Worm (Caenorhabditis elegans) whole organism, young adult: ENCODE data around the gene Y43F8B.11.

ENCODE experiments used
- B0035.1 ChIP-seq: sonication (generic microtip); optimal IDR thresholded peaks from 2 replicates; lab custom pipeline; 2016; ENCODE audit warnings: missing genetic modification characterization, mild to moderate bottlenecking, missing compliant biosample characterization, missing genotype, missing genetic modification reagents
- B0261.1 ChIP-seq: sonication (generic microtip); optimal IDR thresholded peaks from 2 replicates; lab custom pipeline; 2016; ENCODE audit warnings: mild to moderate bottlenecking, missing genetic modification characterization, moderate library complexity, missing compliant biosample characterization
- C17E4.6 ChIP-seq: fragments of 200-800 bp; sonication (Bioruptor generic); IDR thresholded peaks from 2 replicates; pipeline ENCODE4 v1.3.6; 2022; ENCODE audit warnings: missing genetic modification reagents, missing genetic modification characterization, missing compliant biosample characterization
- F10E7.11 ChIP-seq: sonication (generic microtip); optimal IDR thresholded peaks from 2 replicates; lab custom pipeline; 2017; ENCODE audit warnings: mild to moderate bottlenecking, missing genetic modification characterization, moderate library complexity, missing compliant biosample characterization
- F37B4.10 ChIP-seq: fragments of 200-800 bp; sonication (Bioruptor generic); IDR thresholded peaks from 2 replicates; pipeline ENCODE4 v1.3.6; 2022; ENCODE audit warnings: missing genetic modification characterization, missing compliant biosample characterization
- T07F8.4 ChIP-seq: sonication (generic microtip); optimal IDR thresholded peaks from 2 replicates; lab custom pipeline; 2016; ENCODE audit warnings: mild to moderate bottlenecking, missing genetic modification characterization, moderate library complexity, missing compliant biosample characterization
- Y53F4B.3 ChIP-seq: fragments of 200-800 bp; sonication (Bioruptor generic); IDR thresholded peaks from 2 replicates; pipeline ENCODE4 v1.3.6; 2022; ENCODE audit warnings: missing genetic modification reagents, missing genetic modification characterization, missing compliant biosample characterization
- Y56A3A.18 ChIP-seq: fragments of 200-800 bp; sonication (Bioruptor generic); IDR thresholded peaks from 2 replicates; pipeline ENCODE4 v1.3.6; 2022; ENCODE audit warnings: missing genetic modification reagents, missing genetic modification characterization, missing compliant biosample characterization
- Y67H2A.10 ChIP-seq: fragments of 200-800 bp; sonication (Bioruptor generic); conservative IDR thresholded peaks from 2 replicates; pipeline ENCODE4 v1.3.6; 2022; ENCODE audit warnings: missing genetic modification reagents, missing genetic modification characterization, missing compliant biosample characterization
- athp-1 ChIP-seq: sonication (generic microtip); optimal IDR thresholded peaks from 2 replicates; lab custom pipeline; 2017; ENCODE audit warnings: mild to moderate bottlenecking, missing genetic modification characterization, missing compliant biosample characterization
- ceh-100 ChIP-seq: fragments of 200-800 bp; sonication (Bioruptor generic); IDR thresholded peaks from 2 replicates; pipeline ENCODE4 v1.3.6; 2022; ENCODE audit warnings: missing genetic modification reagents, missing genetic modification characterization, missing compliant biosample characterization
- ceh-58 ChIP-seq: fragments of 200-800 bp; sonication (Bioruptor generic); IDR thresholded peaks from 2 replicates; pipeline ENCODE4 v1.3.6; 2022; ENCODE audit warnings: missing genetic modification characterization, missing compliant biosample characterization
- dpff-1 ChIP-seq: sonication (generic microtip); optimal IDR thresholded peaks from 2 replicates; lab custom pipeline; 2017; ENCODE audit warnings: mild to moderate bottlenecking, missing genetic modification characterization, missing compliant biosample characterization
- efl-1 ChIP-seq: fragments of 150-350 bp; optimal IDR thresholded peaks from 2 replicates; lab custom pipeline; 2014; ENCODE audit warnings: missing biosample characterization, missing genetic modification reagents, missing genetic modification characterization
- egrh-3 ChIP-seq: fragments of 200-800 bp; sonication (Bioruptor generic); IDR thresholded peaks from 2 replicates; pipeline ENCODE4 v1.3.6; 2022; ENCODE audit warnings: missing genetic modification reagents, missing genetic modification characterization, missing compliant biosample characterization
- ets-4 ChIP-seq: fragments of 200-800 bp; sonication (Bioruptor generic); optimal IDR thresholded peaks from 2 replicates; lab custom pipeline; 2018; ENCODE audit warnings: mild to moderate bottlenecking, missing genetic modification characterization, missing compliant biosample characterization
- hmg-1.2 ChIP-seq: fragments of 200-800 bp; sonication (Bioruptor generic); IDR thresholded peaks from 2 replicates; pipeline ENCODE4 v1.3.6; 2022; ENCODE audit warnings: missing genetic modification reagents, missing genetic modification characterization, missing compliant biosample characterization
- hrde-1 ChIP-seq: sonication (generic microtip); optimal IDR thresholded peaks from 2 replicates; lab custom pipeline; 2016; ENCODE audit warnings: missing genetic modification characterization, mild to moderate bottlenecking, missing compliant biosample characterization, moderate library complexity, missing genotype, missing genetic modification reagents, borderline replicate concordance
- lin-26 ChIP-seq: fragments of 200-800 bp; sonication (Bioruptor generic); IDR thresholded peaks from 2 replicates; pipeline ENCODE4 v1.3.6; 2022; ENCODE audit warnings: missing genetic modification reagents, missing genetic modification characterization, missing compliant biosample characterization
- lin-35 ChIP-seq, 3 experiments: fragments of 150-350 bp in 2 of 3; sonication (generic microtip) in 1 of 3; optimal IDR thresholded peaks; 2 replicates each; lab custom pipeline; 2014 to 2018; ENCODE audit warnings: missing biosample characterization in 3 of 3, missing genetic modification characterization in 3 of 3, missing genetic modification reagents in 3 of 3
- lin-40 ChIP-seq: sonication (generic microtip); optimal IDR thresholded peaks from 2 replicates; lab custom pipeline; 2016; ENCODE audit warnings: missing genetic modification characterization, mild to moderate bottlenecking, missing compliant biosample characterization, missing genotype, missing genetic modification reagents
- lin-54 ChIP-seq: fragments of 200-800 bp; sonication (Bioruptor generic); optimal IDR thresholded peaks from 2 replicates; lab custom pipeline; 2018; ENCODE audit warnings: mild to moderate bottlenecking, missing genetic modification characterization, missing compliant biosample characterization
- mcd-1 ChIP-seq: fragments of 200-800 bp; sonication (Bioruptor generic); IDR thresholded peaks from 2 replicates; pipeline ENCODE4 v1.3.6; 2022; ENCODE audit warnings: missing genetic modification reagents, missing genetic modification characterization, missing compliant biosample characterization
- nfya-2 ChIP-seq: fragments of 200-800 bp; sonication (Bioruptor generic); IDR thresholded peaks from 2 replicates; pipeline ENCODE4 v1.3.6; 2022; ENCODE audit warnings: missing genetic modification reagents, missing genetic modification characterization, missing compliant biosample characterization
- nhr-179 ChIP-seq: sonication (generic microtip); optimal IDR thresholded peaks from 2 replicates; lab custom pipeline; 2016; ENCODE audit warnings: mild to moderate bottlenecking, missing genetic modification characterization, missing compliant biosample characterization
- pha-4 ChIP-seq: fragments of 150-350 bp; sonication (generic microtip); optimal IDR thresholded peaks from 2 replicates; lab custom pipeline; 2014; ENCODE audit warnings: missing biosample characterization, missing genetic modification reagents, missing genetic modification characterization
- repo-1 ChIP-seq: sonication (generic microtip); optimal IDR thresholded peaks from 2 replicates; lab custom pipeline; 2017; ENCODE audit warnings: mild to moderate bottlenecking, missing genetic modification characterization, missing compliant biosample characterization
- rpc-1 ChIP-seq, 2 experiments: fragments of 150-350 bp in 1 of 2; sonication (generic microtip) in 1 of 2; optimal IDR thresholded peaks; 2 replicates each; lab custom pipeline; 2014 to 2018; ENCODE audit warnings: missing biosample characterization in 1 of 2, missing genetic modification characterization in 1 of 2, missing genetic modification reagents in 1 of 2, missing genotype in 1 of 2
- snpc-4 ChIP-seq, 5 experiments: fragments of 150-350 bp in 1 of 5; sonication (generic microtip) in 4 of 5; optimal IDR thresholded peaks; 2 replicates each; lab custom pipeline; 2014 to 2018; ENCODE audit warnings: missing genetic modification characterization in 5 of 5, missing biosample characterization in 3 of 5, antibody characterized with exemption in 2 of 5, mild to moderate bottlenecking in 2 of 5, missing compliant biosample characterization in 2 of 5, missing genotype in 2 of 5, moderate library complexity in 2 of 5, missing genetic modification reagents in 1 of 5
- tbp1 ChIP-seq: fragments of 200-800 bp; sonication (Bioruptor generic); optimal IDR thresholded peaks from 2 replicates; lab custom pipeline; 2018; ENCODE audit warnings: mild to moderate bottlenecking, missing genetic modification characterization, missing compliant biosample characterization
- unc-130 ChIP-seq: sonication (generic microtip); optimal IDR thresholded peaks from 2 replicates; lab custom pipeline; 2016; ENCODE audit warnings: missing genetic modification reagents, missing genetic modification characterization, missing compliant biosample characterization
- zfh-2 ChIP-seq: fragments of 200-800 bp; sonication (Bioruptor generic); conservative IDR thresholded peaks from 2 replicates; pipeline ENCODE4 v1.3.6; 2022; ENCODE audit warnings: missing genetic modification reagents, missing genetic modification characterization, missing compliant biosample characterization
- zim-3 ChIP-seq: sonication (generic microtip); optimal IDR thresholded peaks from 2 replicates; lab custom pipeline; 2017; ENCODE audit warnings: mild to moderate bottlenecking, missing genetic modification characterization, moderate library complexity, missing compliant biosample characterization
- ztf-28 ChIP-seq: fragments of 200-800 bp; sonication (Bioruptor generic); IDR thresholded peaks from 2 replicates; pipeline ENCODE4 v1.3.6; 2022; ENCODE audit warnings: missing genetic modification reagents, missing genetic modification characterization, missing compliant biosample characterization

Gene Y43F8B.11

DNA sequence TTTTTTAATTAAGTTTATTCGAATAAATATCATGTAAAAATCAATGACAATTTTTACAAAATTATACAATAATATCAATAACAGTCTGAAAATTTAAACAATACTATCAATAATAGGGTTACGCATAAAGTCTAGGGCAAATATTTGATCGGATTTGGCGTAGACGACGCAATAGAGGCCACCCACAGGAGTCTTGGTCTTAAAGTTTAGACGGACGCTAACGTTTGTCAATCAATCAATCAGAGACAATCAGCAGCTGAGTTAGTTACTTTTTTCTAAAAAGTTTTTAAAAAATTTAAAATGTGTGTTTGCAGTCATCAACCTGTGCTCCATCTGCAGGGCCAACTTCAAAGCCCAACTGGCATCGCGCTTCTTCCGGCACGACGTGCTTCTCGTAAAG lies 20.8 kb downstream of the Y43F8B.11 start, which contains the start of gene Y43F8B.29 (continued):
- TF ChIP-seq F37B4.10 (GFP tag; lab: Robert Waterston, UW) (no peak), unc-130 (GFP tag; lab: Kevin White, UChicago) (no peak)

DNA sequence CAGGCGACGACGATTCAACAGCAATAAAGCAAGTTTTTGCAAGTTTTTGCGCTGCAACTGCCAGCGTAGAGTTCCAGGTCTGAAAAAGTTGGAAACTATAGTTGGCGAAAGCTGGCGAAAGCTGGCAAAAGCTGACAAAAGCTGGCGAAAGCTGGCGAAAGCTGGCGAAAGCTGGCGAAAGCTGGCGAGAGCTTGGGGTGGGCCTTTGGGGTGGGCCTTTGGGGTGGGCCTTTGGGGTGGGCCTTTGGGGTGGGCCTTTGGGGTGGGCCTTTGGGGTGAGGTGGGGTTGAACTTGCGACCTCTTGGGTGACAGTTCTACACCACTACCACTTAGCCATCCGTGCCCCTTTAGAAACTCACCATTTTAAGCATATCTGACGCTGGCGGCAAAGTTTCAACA lies 24.7 kb downstream of the Y43F8B.11 start:
- TF ChIP-seq zfh-2 = peak; percentile 83
- TF ChIP-seq lin-40 (tag; lab: Kevin White, UChicago) = no peak
- 0 out of 2 replicates have a peak, but pooled peaks have one; percentile 11 for TF ChIP-seq mcd-1 (GFP tag; lab: Robert Waterston, UW)
- no peak for TF ChIP-seq efl-1 (GFP tag; lab: Kevin White, UChicago)
- TF ChIP-seq egrh-3 (GFP tag; lab: Robert Waterston, UW) = peak; percentile 72; the same call in 1 of the 2 replicates
- TF ChIP-seq rpc-1 (optimal IDR thresholded peaks at IDR 0.05; lab: Kevin White, UChicago) = no peak
- TF ChIP-seq rpc-1 (tag; optimal IDR thresholded peaks at IDR 0.05; lab: Kevin White, UChicago) = peak; percentile 22
- no peak for TF ChIP-seq athp-1 (tag; lab: Kevin White, UChicago)
- 0 out of 2 replicates have a peak, but pooled peaks have one; percentile 36 for TF ChIP-seq ztf-28 (GFP tag; lab: Robert Waterston, UW)
- no peak for TF ChIP-seq snpc-4 (GFP tag; optimal IDR thresholded peaks at IDR 0.05; lab: Kevin White, UChicago)
- no peak for TF ChIP-seq snpc-4 (tag; optimal IDR thresholded peaks at IDR 0.05; lab: Kevin White, UChicago)
- TF ChIP-seq, all 124 proteins: peak for 5

DNA sequence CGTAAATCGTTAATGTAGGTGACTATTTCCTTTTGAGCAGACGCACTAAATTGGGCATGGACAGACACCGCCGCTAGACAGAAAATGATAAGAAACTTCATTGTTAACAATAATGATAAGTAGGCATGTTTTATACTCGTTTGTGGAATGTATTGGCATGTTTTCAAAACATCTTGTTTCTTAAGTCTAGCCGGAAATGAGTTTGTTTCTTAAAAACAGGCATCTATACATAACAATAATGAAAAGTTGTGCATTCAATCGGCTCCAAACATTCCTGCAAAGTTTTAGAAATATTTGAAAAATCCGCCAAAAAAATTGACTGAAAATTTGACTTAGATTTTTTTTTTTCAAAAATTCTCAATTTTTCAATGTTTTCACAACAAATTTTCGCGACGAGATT lies 25.1 kb downstream of the Y43F8B.11 start, which contains the start of gene scl-21:
scl-21 (minus strand) TSS at position 101 of the 400 bp plus-strand sequence.
- TF ChIP-seq rpc-1 (optimal IDR thresholded peaks at IDR 0.05; lab: Kevin White, UChicago) = no peak
- TF ChIP-seq rpc-1 (tag; optimal IDR thresholded peaks at IDR 0.05; lab: Kevin White, UChicago) = no peak
- no peak for TF ChIP-seq lin-54 (GFP tag; lab: Kevin White, UChicago)

DNA sequence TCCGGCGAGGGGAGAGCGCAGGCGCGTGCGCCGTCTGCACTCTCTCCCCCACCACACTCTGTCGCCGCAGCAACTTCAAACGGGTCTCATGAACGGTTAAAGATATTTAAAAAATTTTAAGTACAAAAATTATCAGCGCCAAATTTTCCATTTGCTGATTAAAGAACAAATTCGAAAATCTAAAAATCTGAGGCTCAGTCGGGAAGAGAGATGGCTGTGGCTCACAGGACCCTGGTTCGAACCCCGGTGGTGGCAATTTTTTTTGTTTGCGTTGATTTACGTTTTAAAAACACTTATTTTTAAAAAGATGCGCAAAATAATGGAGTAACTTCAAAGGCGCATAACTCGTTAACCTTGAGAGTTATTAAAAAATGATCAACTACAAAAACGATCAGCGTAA lies 26.6 kb downstream of the Y43F8B.11 start:
- TF ChIP-seq F37B4.10 (GFP tag; lab: Robert Waterston, UW) (no peak), T07F8.4 (tag; lab: Kevin White, UChicago) (no peak), B0261.1 (tag; lab: Kevin White, UChicago) (peak; percentile 46), Y56A3A.18 (GFP tag; lab: Robert Waterston, UW) (no peak), ceh-100 (no peak), C17E4.6 (GFP tag; lab: Robert Waterston, UW) (no peak), Y53F4B.3 (GFP tag; lab: Robert Waterston, UW) (no peak), nhr-179 (tag; lab: Kevin White, UChicago) (no peak), hmg-1.2 (GFP tag; lab: Robert Waterston, UW) (peak; percentile 36; the same call in 1 of the 2 replicates), Y67H2A.10 (GFP tag; lab: Robert Waterston, UW) (no peak), B0035.1 (tag; lab: Kevin White, UChicago) (no peak), F10E7.11 (no peak), pha-4 (no peak), nfya-2 (no peak), dpff-1 (tag; lab: Kevin White, UChicago) (no peak), hrde-1 (tag; lab: Kevin White, UChicago) (no peak), ets-4 (GFP tag; lab: Kevin White, UChicago) (no peak), tbp1 (GFP tag; lab: Kevin White, UChicago) (peak; percentile 69), repo-1 (tag; lab: Kevin White, UChicago) (no peak), rpc-1 (optimal IDR thresholded peaks at IDR 0.05; lab: Kevin White, UChicago) (peak; percentile 30), rpc-1 (tag; optimal IDR thresholded peaks at IDR 0.05; lab: Kevin White, UChicago) (peak; percentile 65), ceh-58 (GFP tag; lab: Robert Waterston, UW) (no peak), lin-35 (GFP tag; optimal IDR thresholded peaks at IDR 0.05; lab: Kevin White, UChicago) (no peak), lin-26 (GFP tag; lab: Robert Waterston, UW) (no peak), zim-3 (tag; lab: Kevin White, UChicago) (no peak)
